Worm (Caenorhabditis elegans) whole organism, late embryonic: ENCODE data around the gene cdc-25.3.

Experiments
- C08G9.2 ChIP-seq: sonication (generic microtip); optimal IDR thresholded peaks from 2 replicates; lab custom pipeline; 2016; ENCODE audit warnings: mild to moderate bottlenecking, missing genetic modification characterization, moderate library complexity, missing compliant biosample characterization
- F13H6.1 ChIP-seq: sonication (generic microtip); optimal IDR thresholded peaks from 2 replicates; lab custom pipeline; 2016; ENCODE audit warnings: missing genetic modification characterization, missing compliant biosample characterization
- K02D7.2 ChIP-seq: sonication (generic microtip); optimal IDR thresholded peaks from 2 replicates; lab custom pipeline; 2017; ENCODE audit warnings: mild to moderate bottlenecking, missing genetic modification characterization, missing compliant biosample characterization
- K09A11.1 ChIP-seq: sonication (generic microtip); optimal IDR thresholded peaks from 2 replicates; lab custom pipeline; 2017; ENCODE audit warnings: antibody characterized with exemption, mild to moderate bottlenecking, missing genetic modification characterization, missing compliant biosample characterization; ENCODE audit not compliant: insufficient read depth
- T23F11.4 ChIP-seq: fragments of 200-800 bp; sonication (Bioruptor generic); optimal IDR thresholded peaks from 2 replicates; lab custom pipeline; 2018; ENCODE audit warnings: mild to moderate bottlenecking, missing genetic modification characterization, missing compliant biosample characterization
- ahr-1 ChIP-seq: sonication (generic microtip); optimal IDR thresholded peaks from 2 replicates; lab custom pipeline; 2016; ENCODE audit warnings: missing genetic modification characterization, missing compliant biosample characterization
- ama-1 ChIP-seq: fragments of 150-350 bp; optimal IDR thresholded peaks from 2 replicates; lab custom pipeline; 2014
- ceh-14 ChIP-seq: sonication (generic microtip); optimal IDR thresholded peaks from 2 replicates; lab custom pipeline; 2016; ENCODE audit warnings: missing genotype, missing genetic modification characterization, missing compliant biosample characterization
- ceh-18 ChIP-seq: sonication (generic microtip); optimal IDR thresholded peaks from 2 replicates; lab custom pipeline; 2016; ENCODE audit warnings: missing genetic modification characterization, missing compliant biosample characterization
- ceh-19 ChIP-seq: fragments of 200-800 bp; sonication (Bioruptor generic); optimal IDR thresholded peaks from 2 replicates; lab custom pipeline; 2018; ENCODE audit warnings: mild to moderate bottlenecking, missing genetic modification characterization, missing compliant biosample characterization
- ceh-22 ChIP-seq: sonication (generic microtip); optimal IDR thresholded peaks from 2 replicates; lab custom pipeline; 2017; ENCODE audit warnings: missing biosample characterization, missing genetic modification characterization
- ceh-24 ChIP-seq: sonication (generic microtip); optimal IDR thresholded peaks from 2 replicates; lab custom pipeline; 2016; ENCODE audit warnings: mild to moderate bottlenecking, missing genetic modification characterization, missing compliant biosample characterization
- ceh-30 ChIP-seq: fragments of 150-350 bp; optimal IDR thresholded peaks from 2 replicates; lab custom pipeline; 2014; ENCODE audit warnings: missing biosample characterization, missing genetic modification characterization
- ceh-31 ChIP-seq: sonication (generic microtip); optimal IDR thresholded peaks from 2 replicates; lab custom pipeline; 2016; ENCODE audit warnings: missing genetic modification characterization, missing compliant biosample characterization
- ceh-34 ChIP-seq: sonication (generic microtip); optimal IDR thresholded peaks from 2 replicates; lab custom pipeline; 2016; ENCODE audit warnings: mild to moderate bottlenecking, missing genetic modification characterization, missing compliant biosample characterization
- ceh-48 ChIP-seq: sonication (generic microtip); optimal IDR thresholded peaks from 2 replicates; lab custom pipeline; 2016; ENCODE audit warnings: missing genetic modification characterization, inconsistent platforms, missing compliant biosample characterization
- ceh-6 ChIP-seq: fragments of 200-800 bp; sonication (Bioruptor generic); optimal IDR thresholded peaks from 2 replicates; lab custom pipeline; 2018; ENCODE audit warnings: mild to moderate bottlenecking, missing genetic modification characterization, missing compliant biosample characterization
- che-1 ChIP-seq: sonication (generic microtip); optimal IDR thresholded peaks from 2 replicates; lab custom pipeline; 2016; ENCODE audit warnings: mild to moderate bottlenecking, missing genetic modification characterization, missing compliant biosample characterization
- dmd-4 ChIP-seq: sonication (generic microtip); optimal IDR thresholded peaks from 2 replicates; lab custom pipeline; 2016; ENCODE audit warnings: borderline replicate concordance, missing genetic modification characterization, missing compliant biosample characterization
- dve-1 ChIP-seq: sonication (generic microtip); optimal IDR thresholded peaks from 2 replicates; lab custom pipeline; 2017; ENCODE audit warnings: antibody characterized with exemption, mild to moderate bottlenecking, missing genetic modification characterization, missing compliant biosample characterization
- elt-2 ChIP-seq: sonication (generic microtip); optimal IDR thresholded peaks from 2 replicates; lab custom pipeline; 2016; ENCODE audit warnings: missing genetic modification reagents, missing genetic modification characterization, missing compliant biosample characterization
- eyg-1 ChIP-seq: sonication (generic microtip); optimal IDR thresholded peaks from 2 replicates; lab custom pipeline; 2016; ENCODE audit warnings: missing genotype, missing genetic modification characterization, missing compliant biosample characterization
- fkh-6 ChIP-seq: sonication (generic microtip); optimal IDR thresholded peaks from 2 replicates; lab custom pipeline; 2016; ENCODE audit warnings: missing genetic modification characterization, missing compliant biosample characterization
- gmeb-2 ChIP-seq: sonication (generic microtip); optimal IDR thresholded peaks from 2 replicates; lab custom pipeline; 2016; ENCODE audit warnings: missing genetic modification characterization, inconsistent platforms, missing compliant biosample characterization
- hlh-13 ChIP-seq: fragments of 200-800 bp; sonication (Bioruptor generic); optimal IDR thresholded peaks from 2 replicates; lab custom pipeline; 2018; ENCODE audit warnings: mild to moderate bottlenecking, missing genetic modification characterization, missing compliant biosample characterization
- hlh-15 ChIP-seq: sonication (generic microtip); optimal IDR thresholded peaks from 2 replicates; lab custom pipeline; 2016; ENCODE audit warnings: missing genetic modification characterization, missing compliant biosample characterization
- hlh-30 ChIP-seq: sonication (generic microtip); optimal IDR thresholded peaks from 2 replicates; lab custom pipeline; 2017; ENCODE audit warnings: antibody characterized with exemption, missing genetic modification characterization, missing compliant biosample characterization; ENCODE audit not compliant: insufficient read depth
- hlh-6 ChIP-seq: sonication (generic microtip); optimal IDR thresholded peaks from 2 replicates; lab custom pipeline; 2016; ENCODE audit warnings: missing genotype, missing genetic modification characterization, missing compliant biosample characterization
- mec-3 ChIP-seq: sonication (generic microtip); optimal IDR thresholded peaks from 2 replicates; lab custom pipeline; 2016; ENCODE audit warnings: borderline replicate concordance, missing genetic modification characterization, missing compliant biosample characterization
- nfya-1 ChIP-seq: sonication (generic microtip); optimal IDR thresholded peaks from 2 replicates; lab custom pipeline; 2017; ENCODE audit warnings: missing genetic modification characterization, mild to moderate bottlenecking, missing compliant biosample characterization, antibody characterized with exemption, moderate library complexity
- nhr-232 ChIP-seq: sonication (generic microtip); optimal IDR thresholded peaks from 2 replicates; lab custom pipeline; 2016; ENCODE audit warnings: missing genetic modification characterization, missing compliant biosample characterization
- npax-4 ChIP-seq: sonication (generic microtip); optimal IDR thresholded peaks from 2 replicates; lab custom pipeline; 2016; ENCODE audit warnings: missing genetic modification characterization, missing compliant biosample characterization
- odd-2 ChIP-seq: sonication (generic microtip); optimal IDR thresholded peaks from 2 replicates; lab custom pipeline; 2017; ENCODE audit warnings: antibody characterized with exemption, mild to moderate bottlenecking, missing genetic modification characterization, missing compliant biosample characterization
- pat-9 ChIP-seq: fragments of 200-800 bp; sonication (Bioruptor generic); optimal IDR thresholded peaks from 2 replicates; lab custom pipeline; 2018; ENCODE audit warnings: mild to moderate bottlenecking, missing genetic modification characterization, moderate library complexity, missing compliant biosample characterization
- pax-1 ChIP-seq: fragments of 150-350 bp; optimal IDR thresholded peaks from 2 replicates; lab custom pipeline; 2014; ENCODE audit warnings: missing biosample characterization, missing genetic modification characterization
- pha-2 ChIP-seq: sonication (generic microtip); optimal IDR thresholded peaks from 2 replicates; lab custom pipeline; 2017; ENCODE audit warnings: mild to moderate bottlenecking, missing genetic modification characterization, missing compliant biosample characterization
- ref-2 ChIP-seq: sonication (generic microtip); optimal IDR thresholded peaks from 2 replicates; lab custom pipeline; 2016; ENCODE audit warnings: missing genetic modification characterization, missing compliant biosample characterization
- rnt-1 ChIP-seq: sonication (generic microtip); optimal IDR thresholded peaks from 2 replicates; lab custom pipeline; 2016; ENCODE audit warnings: missing genetic modification characterization, missing compliant biosample characterization
- sdc-2 ChIP-seq: sonication (generic microtip); optimal IDR thresholded peaks from 2 replicates; lab custom pipeline; 2016; ENCODE audit warnings: missing genotype, missing genetic modification characterization, missing compliant biosample characterization
- sox-4 ChIP-seq: sonication (generic microtip); optimal IDR thresholded peaks from 2 replicates; lab custom pipeline; 2017; ENCODE audit warnings: mild to moderate bottlenecking, missing genetic modification characterization, inconsistent platforms, missing compliant biosample characterization
- tbx-2 ChIP-seq: sonication (generic microtip); optimal IDR thresholded peaks from 2 replicates; lab custom pipeline; 2016; ENCODE audit warnings: missing genetic modification characterization, missing compliant biosample characterization
- ttx-3 ChIP-seq: sonication (generic microtip); optimal IDR thresholded peaks from 2 replicates; lab custom pipeline; 2016; ENCODE audit warnings: missing genetic modification reagents, missing genetic modification characterization, missing compliant biosample characterization
- unc-3 ChIP-seq, 2 experiments: fragments of 200-800 bp in 1 of 2; sonication (Bioruptor generic) in 1 of 2; sonication (generic microtip) in 1 of 2; conservative IDR thresholded peaks in 1 of 2; optimal IDR thresholded peaks in 1 of 2; 2 replicates each; pipeline versions ENCODE4 v1.3.6 to Lab custom; 2016 to 2022; ENCODE audit warnings: missing compliant biosample characterization in 2 of 2, missing genetic modification characterization in 2 of 2, missing genetic modification reagents in 1 of 2
- unc-42 ChIP-seq: sonication (generic microtip); optimal IDR thresholded peaks from 2 replicates; lab custom pipeline; 2016; ENCODE audit warnings: missing genotype, missing genetic modification characterization, missing compliant biosample characterization
- unc-55 ChIP-seq: sonication (generic microtip); optimal IDR thresholded peaks from 2 replicates; lab custom pipeline; 2017; ENCODE audit warnings: missing biosample characterization, missing genetic modification reagents, missing genetic modification characterization
- unc-86 ChIP-seq: sonication (generic microtip); optimal IDR thresholded peaks from 2 replicates; lab custom pipeline; 2016; ENCODE audit warnings: missing genetic modification characterization, missing compliant biosample characterization
- ztf-16 ChIP-seq: sonication (generic microtip); optimal IDR thresholded peaks from 2 replicates; lab custom pipeline; 2017; ENCODE audit warnings: missing genetic modification characterization, missing compliant biosample characterization

cdc-25.3 gene

DNA sequence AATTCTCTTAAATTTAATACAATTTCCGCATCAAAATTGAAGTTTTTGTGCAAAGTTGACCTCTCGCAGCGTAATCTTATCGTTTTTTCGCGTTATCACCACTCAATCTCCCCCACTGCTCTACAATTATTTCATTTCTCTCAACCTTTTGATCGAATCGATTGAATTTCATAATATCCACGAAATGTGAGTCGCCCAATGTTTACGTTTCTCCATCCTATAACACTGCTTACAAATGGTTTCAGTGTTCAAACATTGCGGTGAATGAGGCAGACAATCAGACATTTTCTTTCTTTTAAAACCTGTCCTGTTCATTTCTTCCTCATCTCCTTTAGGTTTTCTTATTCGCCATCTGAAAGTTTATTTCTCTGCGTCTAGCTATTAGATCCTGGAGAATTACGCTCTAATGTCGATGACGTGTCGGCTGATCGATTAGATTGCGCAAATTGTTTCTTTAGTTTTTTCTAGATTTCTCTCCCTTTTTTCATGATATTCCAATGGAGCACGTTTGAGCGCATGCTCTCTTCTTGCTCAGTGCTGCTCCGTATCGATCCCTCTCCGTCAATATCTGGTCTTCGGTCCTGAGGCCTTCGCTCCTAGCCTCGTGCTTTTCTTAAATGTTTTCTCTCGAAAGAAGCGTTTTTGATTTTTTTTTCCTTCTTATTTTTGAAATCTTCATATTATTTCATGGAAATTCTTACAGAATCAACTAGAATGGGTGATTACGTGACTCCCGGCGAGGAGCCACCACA lies 12.6 kb downstream of the cdc-25.3 start, which contains the start of gene unc-32:
unc-32 (plus strand) TSS at position 702 of the 752 bp plus-strand sequence.
- TF ChIP-seq unc-86 (tag; lab: Kevin White, UChicago) (no peak), tbx-2 (tag; lab: Kevin White, UChicago) (peak; percentile 48), ceh-48 (tag; lab: Kevin White, UChicago) (peak; percentile 94), unc-42 (tag; lab: Kevin White, UChicago) (peak; percentile 62), unc-55 (GFP tag; lab: Kevin White, UChicago) (peak; percentile 0), nfya-1 (tag; lab: Kevin White, UChicago) (peak; percentile 42), elt-2 (peak; percentile 31), pax-1 (tag; lab: Kevin White, UChicago) (no peak), ceh-31 (tag; lab: Kevin White, UChicago) (peak; percentile 65), hlh-30 (tag; lab: Kevin White, UChicago) (no peak), K09A11.1 (tag; lab: Kevin White, UChicago) (no peak)

DNA sequence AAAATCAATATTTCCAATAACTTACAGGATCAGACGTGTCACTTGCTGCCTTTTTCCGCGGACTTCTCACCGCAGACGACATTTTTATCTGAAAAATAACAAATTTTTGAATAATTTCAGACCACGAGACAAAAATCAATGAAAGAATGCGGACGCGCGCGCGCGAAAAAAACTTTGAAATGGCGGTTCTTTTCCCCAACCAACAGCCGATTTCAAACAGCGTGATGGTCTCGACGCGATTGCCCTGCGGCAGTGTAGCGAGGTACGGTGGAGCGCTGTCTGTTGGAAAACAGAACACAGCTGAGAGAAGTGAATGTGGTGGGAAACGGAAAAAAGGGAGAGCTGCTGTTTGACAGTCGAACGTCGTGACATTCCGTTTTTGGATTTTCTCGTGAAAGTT lies 13.7 kb downstream of the cdc-25.3 start, which contains the start of gene lin-9:
lin-9 (minus strand) TSS at position 88 of the 400 bp plus-strand sequence.
- TF ChIP-seq ceh-34 (tag; lab: Kevin White, UChicago) (peak; percentile 70), F13H6.1 (tag; lab: Kevin White, UChicago) (no peak), pax-1 (tag; lab: Kevin White, UChicago) (no peak), pat-9 (no peak), dmd-4 (tag; lab: Kevin White, UChicago) (no peak), ceh-48 (tag; lab: Kevin White, UChicago) (peak; percentile 58), gmeb-2 (no peak), ceh-22 (tag; lab: Kevin White, UChicago) (no peak), npax-4 (tag; lab: Kevin White, UChicago) (no peak), sdc-2 (peak; percentile 39), K09A11.1 (tag; lab: Kevin White, UChicago) (no peak), ceh-18 (tag; lab: Kevin White, UChicago) (peak; percentile 88), ztf-16 (no peak), eyg-1 (tag; lab: Kevin White, UChicago) (no peak), hlh-30 (tag; lab: Kevin White, UChicago) (peak; percentile 72), che-1 (tag; lab: Kevin White, UChicago) (no peak), dve-1 (tag; lab: Kevin White, UChicago) (peak; percentile 49), nfya-1 (tag; lab: Kevin White, UChicago) (peak; percentile 98), nhr-232 (no peak), mec-3 (tag; lab: Kevin White, UChicago) (no peak), pha-2 (no peak), T23F11.4 (GFP tag; lab: Kevin White, UChicago) (no peak), ttx-3 (tag; lab: Kevin White, UChicago) (no peak), sox-4 (no peak), elt-2 (peak; percentile 27), ref-2 (tag; lab: Kevin White, UChicago) (peak; percentile 53), hlh-6 (tag; lab: Kevin White, UChicago) (no peak), tbx-2 (tag; lab: Kevin White, UChicago) (peak; percentile 69), ceh-19 (GFP tag; lab: Kevin White, UChicago) (no peak), C08G9.2 (tag; lab: Kevin White, UChicago) (no peak), rnt-1 (tag; lab: Kevin White, UChicago) (peak; percentile 63), ceh-31 (tag; lab: Kevin White, UChicago) (peak; percentile 80), ceh-24 (tag; lab: Kevin White, UChicago) (no peak), ahr-1 (tag; lab: Kevin White, UChicago) (no peak), hlh-15 (tag; lab: Kevin White, UChicago) (no peak), K02D7.2 (tag; lab: Kevin White, UChicago) (no peak), unc-86 (tag; lab: Kevin White, UChicago) (peak; percentile 30), hlh-13 (no peak), ceh-30 (tag; lab: Kevin White, UChicago) (no peak), odd-2 (tag; lab: Kevin White, UChicago) (no peak), ama-1 (lab: Kevin White, UChicago) (no peak), ceh-14 (tag; lab: Kevin White, UChicago) (peak; percentile 24), fkh-6 (tag; lab: Kevin White, UChicago) (no peak), ceh-6 (GFP tag; lab: Kevin White, UChicago) (no peak), unc-3 (GFP tag; conservative IDR thresholded peaks at IDR 0.05; lab: Robert Waterston, UW) (no peak), unc-3 (tag; optimal IDR thresholded peaks at IDR 0.05; lab: Kevin White, UChicago) (no peak)
